Fruit fly (Drosophila melanogaster) whole organism, embryonic: ENCODE measurements around the gene CG8173.

Experiments used
- Bdp1 ChIP-seq: fragments of 200-800 bp; sonication (Bioruptor generic); optimal IDR thresholded peaks from 3 replicates; lab custom pipeline; 2016; ENCODE audit warnings: missing biosample characterization, missing genetic modification characterization
- Blimp-1 ChIP-seq: fragments of 200-800 bp; sonication (Bioruptor generic); optimal IDR thresholded peaks from 3 replicates; lab custom pipeline; 2018; ENCODE audit warnings: missing biosample characterization, missing genetic modification characterization, mild to moderate bottlenecking, moderate library complexity, missing genetic modification reagents
- CG10321 ChIP-seq: fragments of 200-800 bp; sonication (Bioruptor generic); IDR thresholded peaks from 2 replicates; pipeline ENCODE4 v1.3.6; 2022; ENCODE audit warnings: missing biosample characterization, missing genetic modification characterization
- CG10654 ChIP-seq: fragments of 200-800 bp; sonication (Bioruptor generic); optimal IDR thresholded peaks from 2 replicates; lab custom pipeline; 2016; ENCODE audit warnings: missing biosample characterization, missing genetic modification characterization
- CG12236 ChIP-seq: fragments of 200-800 bp; sonication (Bioruptor generic); optimal IDR thresholded peaks from 2 replicates; lab custom pipeline; 2016; ENCODE audit warnings: missing biosample characterization, missing genetic modification characterization
- CG12659 ChIP-seq: fragments of 200-800 bp; sonication (Bioruptor generic); optimal IDR thresholded peaks from 3 replicates; lab custom pipeline; 2017; ENCODE audit warnings: mild to moderate bottlenecking, missing biosample characterization, missing genetic modification reagents, missing genetic modification characterization
- CG12769 ChIP-seq: fragments of 200-800 bp; sonication (Bioruptor generic); optimal IDR thresholded peaks from 2 replicates; lab custom pipeline; 2019; ENCODE audit warnings: missing biosample characterization, mild to moderate bottlenecking, missing genetic modification characterization, moderate library complexity
- CG14441 ChIP-seq: fragments of 200-800 bp; sonication (Bioruptor generic); IDR thresholded peaks from 2 replicates; pipeline ENCODE4 v1.3.6; 2022; ENCODE audit warnings: missing biosample characterization, missing genetic modification characterization
- CG1647 ChIP-seq: fragments of 200-800 bp; sonication (Bioruptor generic); optimal IDR thresholded peaks from 3 replicates; lab custom pipeline; 2016; ENCODE audit warnings: missing biosample characterization, missing genetic modification characterization
- CG16779 ChIP-seq: fragments of 200-800 bp; sonication (Bioruptor generic); IDR thresholded peaks from 2 replicates; pipeline ENCODE4 v1.3.6; 2022; ENCODE audit warnings: missing biosample characterization, missing genetic modification characterization
- CG16863 ChIP-seq: fragments of 200-800 bp; sonication (Bioruptor generic); optimal IDR thresholded peaks from 3 replicates; lab custom pipeline; 2016; ENCODE audit warnings: missing biosample characterization, missing genetic modification characterization
- CG17385 ChIP-seq: fragments of 200-800 bp; sonication (Bioruptor generic); optimal IDR thresholded peaks from 3 replicates; lab custom pipeline; 2018; ENCODE audit warnings: missing biosample characterization, mild to moderate bottlenecking, missing genetic modification characterization
- CG2875 ChIP-seq: fragments of 200-800 bp; sonication (Bioruptor generic); optimal IDR thresholded peaks from 2 replicates; lab custom pipeline; 2017; ENCODE audit warnings: missing biosample characterization, mild to moderate bottlenecking, missing genetic modification characterization, missing genetic modification reagents
- CG3065 ChIP-seq: fragments of 200-800 bp; sonication (Bioruptor generic); optimal IDR thresholded peaks from 2 replicates; lab custom pipeline; 2016; ENCODE audit warnings: missing biosample characterization, missing genetic modification characterization
- CG32532 ChIP-seq: fragments of 200-800 bp; sonication (Bioruptor generic); IDR thresholded peaks from 2 replicates; pipeline ENCODE4 v1.3.6; 2022; ENCODE audit warnings: missing biosample characterization, missing genetic modification characterization
- CG3847 ChIP-seq: fragments of 200-800 bp; sonication (Bioruptor generic); IDR thresholded peaks from 2 replicates; pipeline ENCODE4 v1.3.6; 2022; ENCODE audit warnings: missing biosample characterization, missing genetic modification characterization
- CG3995 ChIP-seq: fragments of 200-800 bp; sonication (Bioruptor generic); optimal IDR thresholded peaks from 3 replicates; lab custom pipeline; 2016; ENCODE audit warnings: missing biosample characterization, missing genetic modification characterization
- CG4360 ChIP-seq: fragments of 200-800 bp; sonication (Bioruptor generic); IDR thresholded peaks from 2 replicates; pipeline ENCODE4 v1.3.6; 2022; ENCODE audit warnings: missing biosample characterization, missing genetic modification characterization
- CG7357 ChIP-seq: fragments of 200-800 bp; sonication (Bioruptor generic); IDR thresholded peaks from 3 replicates; pipeline ENCODE4 v1.3.6; 2022; ENCODE audit warnings: missing biosample characterization, missing genetic modification characterization
- CG8290 ChIP-seq, 3 experiments: fragments of 200-800 bp; sonication (Bioruptor generic); optimal IDR thresholded peaks; 2 replicates each; lab custom pipeline; 2016 to 2019; ENCODE audit warnings: missing biosample characterization in 3 of 3, missing genetic modification characterization in 3 of 3, mild to moderate bottlenecking in 2 of 3, moderate library complexity in 1 of 3
- CG9932 ChIP-seq: fragments of 200-800 bp; sonication (Bioruptor generic); IDR thresholded peaks from 2 replicates; pipeline ENCODE4 v1.3.6; 2022; ENCODE audit warnings: missing biosample characterization, missing genetic modification characterization
- CoRest ChIP-seq: fragments of 200-800 bp; sonication (Bioruptor generic); optimal IDR thresholded peaks from 3 replicates; lab custom pipeline; 2018; ENCODE audit warnings: missing biosample characterization, mild to moderate bottlenecking, missing genetic modification characterization, moderate library complexity
- ERR ChIP-seq: fragments of 200-800 bp; sonication (Bioruptor generic); optimal IDR thresholded peaks from 2 replicates; lab custom pipeline; 2016; ENCODE audit warnings: missing biosample characterization, missing genetic modification characterization
- Eip74EF ChIP-seq, 2 experiments: fragments of 200-800 bp in 1 of 2; fragments of >200 bp in 1 of 2; sonication (Bioruptor generic) in 1 of 2; optimal IDR thresholded peaks; 2 replicates each; lab custom pipeline; 2017 to 2019; ENCODE audit warnings: missing biosample characterization in 2 of 2, missing genetic modification characterization in 2 of 2, mild to moderate bottlenecking in 1 of 2, moderate library complexity in 1 of 2
- NfI ChIP-seq: fragments of 200-800 bp; sonication (Bioruptor generic); optimal IDR thresholded peaks from 3 replicates; lab custom pipeline; 2018; ENCODE audit warnings: missing biosample characterization, mild to moderate bottlenecking, missing genetic modification characterization, moderate library complexity
- Oaz ChIP-seq: fragments of 200-800 bp; sonication (Bioruptor generic); IDR thresholded peaks from 2 replicates; pipeline ENCODE4 v1.3.6; 2022; ENCODE audit warnings: missing biosample characterization, missing genetic modification characterization
- Pdp1 ChIP-seq, 2 experiments: fragments of 200-800 bp; sonication (Bioruptor generic); optimal IDR thresholded peaks; 3 replicates each; lab custom pipeline; 2016; ENCODE audit warnings: missing biosample characterization in 2 of 2, missing genetic modification characterization in 2 of 2, mild to moderate bottlenecking in 1 of 2, moderate library complexity in 1 of 2
- Sry-δ ChIP-seq: fragments of 200-800 bp; sonication (Bioruptor generic); optimal IDR thresholded peaks from 2 replicates; lab custom pipeline; 2016; ENCODE audit warnings: missing biosample characterization, missing genetic modification characterization
- Tbp ChIP-seq: fragments of >200 bp; optimal IDR thresholded peaks from 2 replicates; lab custom pipeline; 2018; ENCODE audit warnings: missing biosample characterization, missing genetic modification characterization
- YL-1 ChIP-seq: fragments of 200-800 bp; sonication (Bioruptor generic); optimal IDR thresholded peaks from 3 replicates; lab custom pipeline; 2017; ENCODE audit warnings: missing biosample characterization, mild to moderate bottlenecking, missing genetic modification characterization
- bab2 ChIP-seq: fragments of 200-800 bp; sonication (Bioruptor generic); optimal IDR thresholded peaks from 2 replicates; lab custom pipeline; 2016; ENCODE audit warnings: missing biosample characterization, missing genetic modification characterization
- bsh ChIP-seq, 2 experiments: fragments of 200-800 bp; sonication (Bioruptor generic); optimal IDR thresholded peaks; 2 replicates each; lab custom pipeline; 2017 to 2018; ENCODE audit warnings: mild to moderate bottlenecking in 2 of 2, missing biosample characterization in 2 of 2, missing genetic modification characterization in 2 of 2, moderate library complexity in 1 of 2
- cas ChIP-seq: fragments of 200-800 bp; sonication (Bioruptor generic); IDR thresholded peaks from 2 replicates; pipeline ENCODE4 v1.3.6; 2022; ENCODE audit warnings: missing biosample characterization, missing genetic modification characterization
- ci ChIP-seq: fragments of 200-800 bp; sonication (Bioruptor generic); IDR thresholded peaks from 3 replicates; pipeline ENCODE4 v1.3.6; 2022; ENCODE audit warnings: missing biosample characterization, missing genetic modification characterization
- ftz-f1 ChIP-seq: fragments of 200-800 bp; sonication (Bioruptor generic); optimal IDR thresholded peaks from 2 replicates; lab custom pipeline; 2016; ENCODE audit warnings: missing biosample characterization, missing genetic modification characterization
- inv ChIP-seq: fragments of 200-800 bp; sonication (Bioruptor generic); IDR thresholded peaks from 2 replicates; pipeline ENCODE4 v1.3.6; 2022; ENCODE audit warnings: missing biosample characterization, missing genetic modification characterization; ENCODE audit not compliant: partially characterized antibody
- jumu ChIP-seq: fragments of 200-800 bp; sonication (Bioruptor generic); optimal IDR thresholded peaks from 3 replicates; lab custom pipeline; 2016; ENCODE audit warnings: missing biosample characterization, missing genetic modification characterization
- kah ChIP-seq: fragments of 200-800 bp; sonication (Bioruptor generic); optimal IDR thresholded peaks from 2 replicates; lab custom pipeline; 2018; ENCODE audit warnings: missing biosample characterization, mild to moderate bottlenecking, missing genetic modification characterization
- mirr ChIP-seq: fragments of 200-800 bp; sonication (Bioruptor generic); optimal IDR thresholded peaks from 3 replicates; lab custom pipeline; 2018; ENCODE audit warnings: missing biosample characterization, mild to moderate bottlenecking, missing genetic modification characterization
- oc ChIP-seq: fragments of 200-800 bp; sonication (Bioruptor generic); optimal IDR thresholded peaks from 2 replicates; lab custom pipeline; 2018; ENCODE audit warnings: missing biosample characterization, mild to moderate bottlenecking, missing genetic modification characterization, moderate library complexity
- otp ChIP-seq: fragments of 200-800 bp; sonication (Bioruptor generic); IDR thresholded peaks from 3 replicates; pipeline ENCODE4, ENCODE4 v1.3.6; 2022; ENCODE audit warnings: missing biosample characterization, missing genetic modification characterization
- phol ChIP-seq: fragments of 200-800 bp; sonication (Bioruptor generic); optimal IDR thresholded peaks from 3 replicates; lab custom pipeline; 2018; ENCODE audit warnings: missing biosample characterization, mild to moderate bottlenecking, missing genetic modification characterization, moderate library complexity
- pnt ChIP-seq: fragments of 200-800 bp; sonication (Bioruptor generic); optimal IDR thresholded peaks from 3 replicates; lab custom pipeline; 2016; ENCODE audit warnings: missing biosample characterization, missing genetic modification characterization
- rib ChIP-seq: fragments of 200-800 bp; sonication (Bioruptor generic); IDR thresholded peaks from 2 replicates; pipeline ENCODE4 v1.3.6; 2022; ENCODE audit warnings: missing biosample characterization, missing genetic modification characterization
- row ChIP-seq: fragments of 200-800 bp; sonication (Bioruptor generic); IDR thresholded peaks from 3 replicates; pipeline ENCODE4 v1.3.6; 2022; ENCODE audit warnings: missing biosample characterization, missing genetic modification characterization
- toy ChIP-seq: fragments of 200-800 bp; sonication (Bioruptor generic); IDR thresholded peaks from 2 replicates; pipeline ENCODE4 v1.3.6; 2022; ENCODE audit warnings: missing biosample characterization, missing genetic modification characterization
- unc-4 ChIP-seq: fragments of 200-800 bp; sonication (Bioruptor generic); IDR thresholded peaks from 2 replicates; pipeline ENCODE4 v1.3.6; 2022; ENCODE audit warnings: missing biosample characterization, missing genetic modification characterization; ENCODE audit not compliant: partially characterized antibody
- wek ChIP-seq: fragments of 200-800 bp; sonication (Bioruptor generic); optimal IDR thresholded peaks from 3 replicates; lab custom pipeline; 2018; ENCODE audit warnings: missing biosample characterization, mild to moderate bottlenecking, missing genetic modification characterization, moderate library complexity
- z ChIP-seq: fragments of 200-800 bp; sonication (Bioruptor generic); IDR thresholded peaks from 3 replicates; pipeline ENCODE4 v1.3.6; 2022; ENCODE audit warnings: missing biosample characterization, missing genetic modification characterization

The CG8173 gene

DNA sequence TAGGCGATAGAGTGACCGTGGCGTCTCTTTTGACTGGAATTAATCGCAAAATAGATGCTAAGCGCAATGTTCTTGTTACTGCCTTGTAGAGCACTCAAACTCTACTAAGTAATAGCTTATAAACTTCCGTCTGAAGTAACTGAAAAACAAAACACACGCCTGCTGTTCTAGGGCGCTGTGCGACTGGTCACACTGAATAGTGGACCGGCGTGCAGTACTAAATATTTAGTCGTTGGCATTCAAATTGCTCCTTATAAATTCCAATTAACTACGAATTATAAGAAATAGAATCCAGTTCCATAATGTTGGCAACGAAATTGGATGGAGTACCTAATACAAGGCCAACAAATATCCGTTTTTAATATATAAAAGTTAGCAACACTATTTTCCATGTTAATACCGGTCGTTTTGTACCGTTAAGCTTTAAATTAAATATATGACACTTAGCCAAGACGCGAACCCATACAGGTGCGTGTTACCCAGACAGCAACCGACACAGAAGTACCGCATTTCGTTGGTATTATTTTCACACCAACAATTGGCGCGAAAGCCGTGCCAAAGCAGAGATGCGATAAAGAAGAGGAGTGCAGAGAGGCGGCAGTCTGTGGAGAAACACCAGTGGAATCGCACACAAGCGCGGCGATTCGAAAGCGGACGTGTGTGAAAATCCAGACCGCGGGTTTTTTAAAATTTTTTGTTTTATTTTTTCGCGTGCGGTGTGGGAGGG is at the start of gene CG8173, which contains the start of gene raskol (continued):
- peak; percentile 56 for TF ChIP-seq CG17385
- TF ChIP-seq rib = peak; percentile 66; the same call in 1 of the 2 replicates
- TF ChIP-seq z (GFP tag; lab: Robert Waterston, UW) = no peak
- TF ChIP-seq mirr (GFP tag; lab: Kevin White, UChicago) = no peak
- 0 out of 2 replicates have a peak, but pooled peaks have one; percentile 8 for TF ChIP-seq CG3847 (GFP tag; lab: Robert Waterston, UW)
- TF ChIP-seq YL-1 = no peak
- no peak for TF ChIP-seq cas (GFP tag; lab: Robert Waterston, UW)
- TF ChIP-seq jumu = peak; percentile 1
- 0 out of 2 replicates have a peak, but pooled peaks have one; percentile 27 for TF ChIP-seq CG32532
- TF ChIP-seq CG1647 (GFP tag; lab: Kevin White, UChicago) = no peak
- no peak for TF ChIP-seq CG16779 (GFP tag; lab: Robert Waterston, UW)
- peak; percentile 10 for TF ChIP-seq CG12659
- peak; percentile 47 for TF ChIP-seq CG4360 (GFP tag; lab: Robert Waterston, UW)
- peak; percentile 69 for TF ChIP-seq CoRest (tag; lab: Kevin White, UChicago)
- no peak for TF ChIP-seq wek (GFP tag; lab: Kevin White, UChicago)
- no peak for TF ChIP-seq Bdp1 (GFP tag; lab: Kevin White, UChicago)
- TF ChIP-seq CG3065 (GFP tag; lab: Kevin White, UChicago) = no peak
- no peak for TF ChIP-seq CG14441
- TF ChIP-seq NfI (GFP tag; lab: Kevin White, UChicago) = peak; percentile 1
- peak; percentile 8; the same call in 1 of the 3 replicates for TF ChIP-seq row (GFP tag; lab: Robert Waterston, UW)
- peak; percentile 59 for TF ChIP-seq Sry-δ (GFP tag; lab: Kevin White, UChicago)
- no peak for TF ChIP-seq kah (GFP tag; lab: Kevin White, UChicago)
- TF ChIP-seq ERR (GFP tag; lab: Kevin White, UChicago) = peak; percentile 3
- TF ChIP-seq CG3995 (GFP tag; lab: Kevin White, UChicago) = no peak
- no peak for TF ChIP-seq CG12236 (GFP tag; lab: Kevin White, UChicago)
- no peak for TF ChIP-seq CG2875 (GFP tag; lab: Kevin White, UChicago)
- no peak for TF ChIP-seq CG9932 (GFP tag; lab: Robert Waterston, UW)
- TF ChIP-seq CG10654 (GFP tag; lab: Kevin White, UChicago) = no peak
- no peak for TF ChIP-seq CG10321 (GFP tag; lab: Robert Waterston, UW)
- TF ChIP-seq otp = peak; percentile 11; the same call in 1 of the 3 replicates
- TF ChIP-seq CG7357 (GFP tag; lab: Robert Waterston, UW) = no peak

DNA sequence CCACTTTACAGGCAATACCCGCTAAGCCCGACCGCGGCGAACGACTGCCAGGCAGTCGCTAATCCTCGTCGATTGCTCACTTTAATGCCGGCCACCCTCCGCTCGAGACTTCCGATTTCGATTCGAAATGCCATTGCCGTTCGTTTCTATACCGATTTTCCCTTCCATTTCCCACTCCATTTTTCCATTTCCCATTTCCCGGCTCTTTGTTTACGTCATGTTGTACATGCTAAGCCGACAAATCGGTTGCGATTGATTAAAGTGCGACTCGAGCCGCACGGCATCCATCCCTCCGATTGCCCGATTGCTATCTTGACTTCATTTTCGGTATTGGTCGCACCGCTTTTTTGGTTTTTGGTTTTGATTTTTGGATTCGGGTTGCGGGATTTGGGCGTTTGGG is 47.4 kb upstream of the CG8173 start:
- TF ChIP-seq Blimp-1 (GFP tag; lab: Kevin White, UChicago) (no peak), phol (tag; lab: Kevin White, UChicago) (no peak), CG3995 (GFP tag; lab: Kevin White, UChicago) (no peak), toy (no peak), Pdp1 (GFP tag; optimal IDR thresholded peaks at IDR 0.05; lab: Kevin White, UChicago) (no peak), pnt (GFP tag; lab: Kevin White, UChicago) (no peak), bsh (GFP tag; optimal IDR thresholded peaks at IDR 0.05; lab: Kevin White, UChicago) (no peak), bab2 (GFP tag; lab: Kevin White, UChicago) (no peak), ci (GFP tag; lab: Robert Waterston, UW) (no peak), CG12769 (tag; lab: Kevin White, UChicago) (no peak), ftz-f1 (GFP tag; lab: Kevin White, UChicago) (no peak), CG8290 (GFP tag; optimal IDR thresholded peaks at IDR 0.05; lab: Kevin White, UChicago) (no peak), CG8290 (tag; optimal IDR thresholded peaks at IDR 0.05; lab: Kevin White, UChicago) (no peak), CG12659 (no peak), Oaz (GFP tag; lab: Robert Waterston, UW) (no peak), inv (no peak), Tbp (GFP tag; lab: Kevin White, UChicago) (no peak), Eip74EF (GFP tag; optimal IDR thresholded peaks at IDR 0.05; lab: Kevin White, UChicago) (no peak), CG17385 (no peak), unc-4 (GFP tag; lab: Robert Waterston, UW) (no peak), oc (tag; lab: Kevin White, UChicago) (peak; percentile 52), CG16863 (GFP tag; lab: Kevin White, UChicago) (no peak)
